Fruit fly (Drosophila melanogaster) whole organism, embryonic: ENCODE results near the gene CG33287.

Experiments used
- Adf1 ChIP-seq: fragments of 200-800 bp; sonication (Bioruptor generic); IDR thresholded peaks from 2 replicates; pipeline ENCODE4 v1.3.6; 2022; ENCODE audit warnings: missing biosample characterization, missing genetic modification characterization
- Bgb ChIP-seq: fragments of 200-800 bp; sonication (Bioruptor generic); IDR thresholded peaks from 2 replicates; pipeline ENCODE4 v1.3.6; 2022; ENCODE audit warnings: missing biosample characterization, missing genetic modification characterization; ENCODE audit not compliant: partially characterized antibody
- CG10147 ChIP-seq: fragments of 200-800 bp; sonication (Bioruptor generic); optimal IDR thresholded peaks from 2 replicates; lab custom pipeline; 2019; ENCODE audit warnings: missing biosample characterization, mild to moderate bottlenecking, missing genetic modification characterization, moderate library complexity
- CG1024 ChIP-seq: fragments of 200-800 bp; sonication (Bioruptor generic); IDR thresholded peaks from 2 replicates; pipeline ENCODE4 v1.3.6; 2022; ENCODE audit warnings: missing biosample characterization, missing genetic modification characterization
- CG11093 ChIP-seq: fragments of 200-800 bp; sonication (Bioruptor generic); IDR thresholded peaks from 3 replicates; pipeline ENCODE4 v1.3.6; 2022; ENCODE audit warnings: missing biosample characterization, missing genetic modification characterization
- CG11723 ChIP-seq: fragments of 200-800 bp; sonication (Bioruptor generic); optimal IDR thresholded peaks from 2 replicates; lab custom pipeline; 2017; ENCODE audit warnings: missing biosample characterization, mild to moderate bottlenecking, missing genetic modification characterization
- CG12236 ChIP-seq: fragments of 200-800 bp; sonication (Bioruptor generic); optimal IDR thresholded peaks from 2 replicates; lab custom pipeline; 2016; ENCODE audit warnings: missing biosample characterization, missing genetic modification characterization
- CG12744 ChIP-seq: fragments of 200-800 bp; sonication (Bioruptor generic); optimal IDR thresholded peaks from 2 replicates; lab custom pipeline; 2016; ENCODE audit warnings: missing biosample characterization, missing genetic modification characterization
- CG12769 ChIP-seq: fragments of 200-800 bp; sonication (Bioruptor generic); optimal IDR thresholded peaks from 2 replicates; lab custom pipeline; 2019; ENCODE audit warnings: missing biosample characterization, mild to moderate bottlenecking, missing genetic modification characterization, moderate library complexity
- CG13296 ChIP-seq: fragments of 200-800 bp; sonication (Bioruptor generic); optimal IDR thresholded peaks from 3 replicates; lab custom pipeline; 2018; ENCODE audit warnings: missing biosample characterization, mild to moderate bottlenecking, missing genetic modification characterization
- CG14050 ChIP-seq: fragments of 200-800 bp; sonication (Bioruptor generic); IDR thresholded peaks from 3 replicates; pipeline ENCODE4 v1.3.6; 2022; ENCODE audit warnings: missing biosample characterization, missing genetic modification characterization
- CG15269 ChIP-seq: fragments of 200-800 bp; sonication (Bioruptor generic); optimal IDR thresholded peaks from 2 replicates; lab custom pipeline; 2018; ENCODE audit warnings: missing biosample characterization, mild to moderate bottlenecking, missing genetic modification characterization, moderate library complexity
- CG15601 ChIP-seq: fragments of 200-800 bp; sonication (Bioruptor generic); optimal IDR thresholded peaks from 3 replicates; lab custom pipeline; 2019; ENCODE audit warnings: missing biosample characterization, mild to moderate bottlenecking, missing genetic modification characterization, moderate library complexity
- CG1603 ChIP-seq: fragments of 200-800 bp; sonication (Bioruptor generic); optimal IDR thresholded peaks from 2 replicates; lab custom pipeline; 2019; ENCODE audit warnings: missing biosample characterization, mild to moderate bottlenecking, missing genetic modification characterization, moderate library complexity
- CG17361 ChIP-seq: fragments of 200-800 bp; sonication (Bioruptor generic); IDR thresholded peaks from 3 replicates; pipeline ENCODE4 v1.3.6; 2022; ENCODE audit warnings: missing biosample characterization, missing genetic modification characterization
- CG18011 ChIP-seq: fragments of 200-800 bp; sonication (Bioruptor generic); optimal IDR thresholded peaks from 2 replicates; lab custom pipeline; 2017; ENCODE audit warnings: missing biosample characterization, missing genetic modification characterization, mild to moderate bottlenecking, moderate library complexity, missing genotype
- CG2116 ChIP-seq: fragments of 200-800 bp; sonication (Bioruptor generic); optimal IDR thresholded peaks from 3 replicates; lab custom pipeline; 2018; ENCODE audit warnings: missing biosample characterization, mild to moderate bottlenecking, missing genetic modification characterization
- CG2889 ChIP-seq: fragments of 200-800 bp; sonication (Bioruptor generic); IDR thresholded peaks from 3 replicates; pipeline ENCODE4 v1.3.6; 2022; ENCODE audit warnings: missing biosample characterization, missing genetic modification characterization
- CG32532 ChIP-seq: fragments of 200-800 bp; sonication (Bioruptor generic); IDR thresholded peaks from 2 replicates; pipeline ENCODE4 v1.3.6; 2022; ENCODE audit warnings: missing biosample characterization, missing genetic modification characterization
- CG3407 ChIP-seq: fragments of 200-800 bp; sonication (Bioruptor generic); optimal IDR thresholded peaks from 2 replicates; lab custom pipeline; 2018; ENCODE audit warnings: missing biosample characterization, mild to moderate bottlenecking, missing genetic modification characterization
- CG34376 ChIP-seq: fragments of 200-800 bp; sonication (Bioruptor generic); optimal IDR thresholded peaks from 2 replicates; lab custom pipeline; 2018; ENCODE audit warnings: missing biosample characterization, mild to moderate bottlenecking, missing genetic modification characterization
- CG4282 ChIP-seq: fragments of 200-800 bp; sonication (Bioruptor generic); optimal IDR thresholded peaks from 2 replicates; lab custom pipeline; 2016; ENCODE audit warnings: missing biosample characterization, missing genetic modification characterization
- CG4424 ChIP-seq: fragments of 200-800 bp; sonication (Bioruptor generic); optimal IDR thresholded peaks from 3 replicates; lab custom pipeline; 2016; ENCODE audit warnings: missing biosample characterization, missing genetic modification characterization
- CG5245 ChIP-seq: fragments of 200-800 bp; sonication (Bioruptor generic); optimal IDR thresholded peaks from 3 replicates; lab custom pipeline; 2016; ENCODE audit warnings: missing biosample characterization, missing genetic modification characterization
- CG7357 ChIP-seq: fragments of 200-800 bp; sonication (Bioruptor generic); IDR thresholded peaks from 3 replicates; pipeline ENCODE4 v1.3.6; 2022; ENCODE audit warnings: missing biosample characterization, missing genetic modification characterization
- CG7786 ChIP-seq: fragments of 200-800 bp; sonication (Bioruptor generic); optimal IDR thresholded peaks from 2 replicates; lab custom pipeline; 2016; ENCODE audit warnings: missing biosample characterization, missing genetic modification characterization
- CHES-1-like ChIP-seq: fragments of 200-800 bp; sonication (Bioruptor generic); optimal IDR thresholded peaks from 2 replicates; lab custom pipeline; 2016; ENCODE audit warnings: missing biosample characterization, missing genetic modification characterization
- ERR ChIP-seq: fragments of 200-800 bp; sonication (Bioruptor generic); optimal IDR thresholded peaks from 2 replicates; lab custom pipeline; 2016; ENCODE audit warnings: missing biosample characterization, missing genetic modification characterization
- Ets97D ChIP-seq: fragments of 200-800 bp; sonication (Bioruptor generic); optimal IDR thresholded peaks from 3 replicates; lab custom pipeline; 2016; ENCODE audit warnings: missing biosample characterization, missing genetic modification characterization
- H2.0 ChIP-seq: fragments of 200-800 bp; sonication (Bioruptor generic); IDR thresholded peaks from 2 replicates; pipeline ENCODE4 v1.3.6; 2022; ENCODE audit warnings: missing biosample characterization, missing genetic modification characterization
- Hand ChIP-seq: fragments of 200-800 bp; sonication (Bioruptor generic); optimal IDR thresholded peaks from 2 replicates; lab custom pipeline; 2017; ENCODE audit warnings: mild to moderate bottlenecking, missing biosample characterization, missing genetic modification reagents, missing genetic modification characterization
- Hmr ChIP-seq: fragments of 200-800 bp; sonication (Bioruptor generic); optimal IDR thresholded peaks from 3 replicates; lab custom pipeline; 2017; ENCODE audit warnings: mild to moderate bottlenecking, missing biosample characterization, missing genetic modification reagents, missing genetic modification characterization
- Med ChIP-seq: fragments of 200-800 bp; sonication (Bioruptor generic); peaks from one replicate; lab custom pipeline; 2016; ENCODE audit warnings: missing biosample characterization, missing genetic modification characterization, mild to moderate bottlenecking, inconsistent platforms, moderate library complexity
- NK7.1 ChIP-seq: fragments of 200-800 bp; sonication (Bioruptor generic); optimal IDR thresholded peaks from 3 replicates; lab custom pipeline; 2016; ENCODE audit warnings: missing biosample characterization, missing genetic modification characterization
- Opbp ChIP-seq: fragments of 200-800 bp; sonication (Bioruptor generic); IDR thresholded peaks from 3 replicates; pipeline ENCODE4 v1.3.6; 2022; ENCODE audit warnings: missing biosample characterization, missing genetic modification characterization; ENCODE audit not compliant: partially characterized antibody
- Vsx1 ChIP-seq: fragments of 200-800 bp; sonication (Bioruptor generic); optimal IDR thresholded peaks from 2 replicates; lab custom pipeline; 2017; ENCODE audit warnings: missing biosample characterization, mild to moderate bottlenecking, missing genetic modification characterization, missing genetic modification reagents
- ase ChIP-seq: fragments of 200-800 bp; sonication (Bioruptor generic); IDR thresholded peaks from 3 replicates; pipeline ENCODE4 v1.3.6; 2022; ENCODE audit warnings: missing biosample characterization, missing genetic modification characterization
- ash1 ChIP-seq: fragments of 200-800 bp; sonication (Bioruptor generic); optimal IDR thresholded peaks from 2 replicates; lab custom pipeline; 2018; ENCODE audit warnings: missing biosample characterization, mild to moderate bottlenecking, missing genetic modification characterization
- chm ChIP-seq: fragments of 200-800 bp; sonication (Bioruptor generic); IDR thresholded peaks from 2 replicates; pipeline ENCODE4 v1.3.6; 2022; ENCODE audit warnings: missing biosample characterization, missing genetic modification characterization
- cwo ChIP-seq: fragments of 200-800 bp; sonication (Bioruptor generic); optimal IDR thresholded peaks from 3 replicates; lab custom pipeline; 2017; ENCODE audit warnings: missing biosample characterization, missing genetic modification characterization, mild to moderate bottlenecking, moderate library complexity, missing genetic modification reagents
- eve ChIP-seq, 2 experiments: fragments of >200 bp; optimal IDR thresholded peaks; 2 replicates each; lab custom pipeline; 2017; ENCODE audit warnings: missing biosample characterization in 2 of 2, missing genetic modification characterization in 2 of 2
- gro ChIP-seq: fragments of 200-800 bp; sonication (Bioruptor generic); optimal IDR thresholded peaks from 2 replicates; lab custom pipeline; 2016; ENCODE audit warnings: missing biosample characterization, missing genetic modification characterization
- kni ChIP-seq: fragments of 200-800 bp; sonication (Bioruptor generic); optimal IDR thresholded peaks from 3 replicates; lab custom pipeline; 2017; ENCODE audit warnings: mild to moderate bottlenecking, missing biosample characterization, missing genetic modification reagents, missing genetic modification characterization
- lab ChIP-seq: fragments of 200-800 bp; sonication (Bioruptor generic); optimal IDR thresholded peaks from 3 replicates; lab custom pipeline; 2017; ENCODE audit warnings: missing biosample characterization, missing genetic modification characterization, mild to moderate bottlenecking, moderate library complexity, missing genetic modification reagents
- lov ChIP-seq, 2 experiments: fragments of 200-800 bp in 1 of 2; fragments of >200 bp in 1 of 2; sonication (Bioruptor generic) in 1 of 2; IDR thresholded peaks in 1 of 2; optimal IDR thresholded peaks in 1 of 2; 2 replicates in 1 of 2; 3 replicates in 1 of 2; pipeline versions ENCODE4 v1.3.6 to Lab custom; 2017 to 2022; ENCODE audit warnings: missing biosample characterization in 1 of 2, missing genetic modification characterization in 1 of 2
- mld ChIP-seq: fragments of 200-800 bp; sonication (Bioruptor generic); IDR thresholded peaks from 3 replicates; pipeline ENCODE4 v1.3.6; 2022; ENCODE audit warnings: missing biosample characterization, missing genetic modification characterization; ENCODE audit not compliant: partially characterized antibody
- sd ChIP-seq: fragments of 200-800 bp; sonication (Bioruptor generic); optimal IDR thresholded peaks from 3 replicates; lab custom pipeline; 2018; ENCODE audit warnings: missing biosample characterization, mild to moderate bottlenecking, missing genetic modification characterization, moderate library complexity
- ssp ChIP-seq: fragments of 200-800 bp; sonication (Bioruptor generic); IDR thresholded peaks from 2 replicates; pipeline ENCODE4 v1.3.6; 2022; ENCODE audit warnings: missing biosample characterization, missing genetic modification characterization
- stc ChIP-seq: fragments of 200-800 bp; sonication (Bioruptor generic); IDR thresholded peaks from 2 replicates; pipeline ENCODE4 v1.3.6; 2022; ENCODE audit warnings: missing biosample characterization, missing genetic modification characterization

CG33287 gene

DNA sequence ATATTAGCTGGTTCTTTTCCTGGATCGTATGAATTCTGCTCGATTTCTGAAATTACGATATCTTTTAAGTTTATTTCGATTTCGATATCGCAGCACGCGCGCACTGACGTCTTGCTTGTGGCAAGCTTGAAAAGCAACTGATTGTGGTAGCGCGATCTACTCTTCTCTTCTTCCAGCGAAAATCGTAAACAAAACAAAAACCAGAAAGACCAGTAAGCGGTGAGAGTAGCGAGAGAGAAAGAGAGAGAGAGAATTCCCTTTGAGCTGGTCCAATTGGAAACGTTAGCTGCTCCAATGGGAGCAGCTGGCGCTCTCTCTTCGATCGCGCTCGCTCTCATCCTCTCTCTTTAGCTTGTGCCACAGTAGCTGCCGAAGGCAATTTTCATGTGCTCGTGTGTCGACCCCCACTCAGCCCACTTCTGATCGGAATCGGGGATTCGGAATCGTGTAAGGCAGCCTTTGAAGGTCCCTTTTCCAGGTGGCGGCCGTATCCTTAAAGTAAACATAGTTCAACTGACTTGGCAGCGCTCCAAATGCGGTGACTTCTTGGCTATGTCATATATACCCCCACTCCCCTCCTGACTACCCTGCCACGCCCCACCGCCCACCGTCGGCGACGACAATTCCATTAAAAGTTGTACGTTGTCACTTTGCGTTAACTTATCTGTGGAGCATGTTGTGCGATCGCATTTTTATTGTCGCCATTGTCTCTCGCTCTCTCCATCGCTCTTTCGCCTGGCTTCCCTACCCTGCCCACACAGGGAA is 20.9 kb downstream of the CG33287 start, which contains the start of gene fng (continued):
- TF ChIP-seq CG4424 (GFP tag; lab: Kevin White, UChicago) (peak; percentile 10), ase (GFP tag; lab: Robert Waterston, UW) (no peak), CG11093 (GFP tag; lab: Robert Waterston, UW) (no peak), CG2116 (GFP tag; lab: Kevin White, UChicago) (no peak), CG12236 (GFP tag; lab: Kevin White, UChicago) (no peak), stc (GFP tag; lab: Robert Waterston, UW) (no peak), eve (GFP tag; optimal IDR thresholded peaks at IDR 0.05; lab: Kevin White, UChicago) (no peak), CG11723 (no peak), CG1603 (no peak), CG1024 (GFP tag; lab: Robert Waterston, UW) (no peak), CG32532 (GFP tag; lab: Robert Waterston, UW) (peak; percentile 66; the same call in 1 of the 2 replicates), CG15601 (no peak), chm (GFP tag; lab: Robert Waterston, UW) (peak; percentile 66), CG2889 (GFP tag; lab: Robert Waterston, UW) (no peak), lab (no peak), lov (optimal IDR thresholded peaks at IDR 0.05; lab: Kevin White, UChicago) (no peak), lov (GFP tag; IDR thresholded peaks at IDR 0.05; lab: Robert Waterston, UW) (0 out of 3 replicates have a peak, but pooled peaks have one; percentile 40), kni (GFP tag; lab: Kevin White, UChicago) (no peak), CG7786 (no peak), sd (no peak), H2.0 (GFP tag; lab: Robert Waterston, UW) (no peak), CG14050 (GFP tag; lab: Robert Waterston, UW) (no peak), CHES-1-like (GFP tag; lab: Kevin White, UChicago) (no peak), Bgb (GFP tag; lab: Robert Waterston, UW) (peak; percentile 38; the same call in 1 of the 2 replicates), CG12769 (tag; lab: Kevin White, UChicago) (peak; percentile 43), Ets97D (GFP tag; lab: Kevin White, UChicago) (no peak), NK7.1 (no peak), cwo (GFP tag; lab: Kevin White, UChicago) (no peak), Vsx1 (GFP tag; lab: Kevin White, UChicago) (no peak), CG13296 (GFP tag; lab: Kevin White, UChicago) (no peak), ash1 (GFP tag; lab: Kevin White, UChicago) (no peak), ssp (GFP tag; lab: Robert Waterston, UW) (no peak), CG17361 (GFP tag; lab: Robert Waterston, UW) (no peak), CG18011 (GFP tag; lab: Kevin White, UChicago) (no peak), CG4282 (GFP tag; lab: Kevin White, UChicago) (no peak), CG34376 (GFP tag; lab: Kevin White, UChicago) (no peak), ERR (no peak), CG7357 (GFP tag; lab: Robert Waterston, UW) (no peak), CG10147 (no peak), Opbp (GFP tag; lab: Robert Waterston, UW) (peak; percentile 19; the same call in 1 of the 3 replicates), CG5245 (GFP tag; lab: Kevin White, UChicago) (no peak), CG3407 (no peak), mld (GFP tag; lab: Robert Waterston, UW) (no peak), gro (no peak), Hmr (no peak), Med (GFP tag; lab: Kevin White, UChicago) (peak; percentile 49), Adf1 (GFP tag; lab: Robert Waterston, UW) (no peak), CG12744 (GFP tag; lab: Kevin White, UChicago) (no peak), Hand (no peak), CG15269 (tag; lab: Kevin White, UChicago) (no peak)
